Worm (Caenorhabditis elegans) whole organism, mixed stage, embryonic: ENCODE data around the gene erfa-3.

Source experiments
- blmp-1 ChIP-seq: fragments of 150-350 bp; optimal IDR thresholded peaks from 2 replicates; lab custom pipeline; 2014; ENCODE audit warnings: missing biosample characterization, missing genetic modification characterization
- lsy-2 ChIP-seq: fragments of 150-350 bp; optimal IDR thresholded peaks from 2 replicates; lab custom pipeline; 2014; ENCODE audit warnings: missing biosample characterization, missing genetic modification characterization
- mab-5 ChIP-seq: fragments of 150-350 bp; optimal IDR thresholded peaks from 2 replicates; lab custom pipeline; 2014; ENCODE audit warnings: missing biosample characterization, missing genetic modification characterization
- mep-1 ChIP-seq: fragments of 150-350 bp; optimal IDR thresholded peaks from 2 replicates; lab custom pipeline; 2017; ENCODE audit warnings: missing biosample characterization, missing genetic modification reagents, missing genetic modification characterization, inconsistent platforms
- snpc-4 ChIP-seq: fragments of 150-350 bp; optimal IDR thresholded peaks from 2 replicates; lab custom pipeline; 2014; ENCODE audit warnings: missing biosample characterization, missing genetic modification characterization
- unc-62 ChIP-seq: fragments of 150-350 bp; optimal IDR thresholded peaks from 2 replicates; lab custom pipeline; 2014; ENCODE audit warnings: missing biosample characterization, missing genetic modification reagents, missing genetic modification characterization

DNA sequence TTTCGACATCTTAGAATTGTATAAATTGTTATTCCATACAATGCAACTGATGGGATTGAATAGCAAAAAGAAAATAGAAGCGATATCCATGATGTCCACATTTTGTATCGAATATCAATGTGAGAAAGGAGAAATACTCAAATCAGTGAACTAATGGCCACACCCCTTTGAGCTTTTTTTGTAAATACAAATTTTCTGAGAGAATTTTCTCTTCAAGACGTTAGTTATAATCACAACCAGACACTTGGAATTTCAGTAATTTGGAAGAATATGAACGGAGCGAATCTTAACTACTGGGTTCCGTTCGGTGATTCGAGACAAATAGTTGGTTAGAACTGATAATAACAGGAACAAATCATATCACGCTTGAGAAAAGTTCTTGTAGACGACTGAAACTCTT, 48.9 kb upstream of the erfa-3 start, which contains the start of gene srg-41:
- no peak for TF ChIP-seq lsy-2 (tag; lab: Kevin White, UChicago)
- TF ChIP-seq snpc-4 (tag; lab: Kevin White, UChicago), result no peak
- TF ChIP-seq blmp-1 (tag; lab: Kevin White, UChicago), result no peak
- TF ChIP-seq unc-62 (GFP tag; lab: Kevin White, UChicago), result no peak
- TF ChIP-seq mab-5 (tag; lab: Kevin White, UChicago), result no peak
- TF ChIP-seq mep-1 (tag; lab: Kevin White, UChicago), result no peak
